Worm (Caenorhabditis elegans) whole organism, mixed stage, embryonic: ENCODE data around the gene C26H9A.4.
"Not testable (repeated sequence)": the region's sequence is repeated elsewhere in the genome, so short reads cannot be mapped to it uniquely, and the experiment has no call there.

Experiments used
- elt-3 ChIP-seq: fragments of 150-350 bp; optimal IDR thresholded peaks from 2 replicates; lab custom pipeline; 2014; ENCODE audit warnings: missing biosample characterization, missing genetic modification characterization
- lsy-2 ChIP-seq: fragments of 150-350 bp; optimal IDR thresholded peaks from 2 replicates; lab custom pipeline; 2014; ENCODE audit warnings: missing biosample characterization, missing genetic modification characterization
- nhr-12 ChIP-seq: fragments of 150-350 bp; optimal IDR thresholded peaks from 2 replicates; lab custom pipeline; 2014; ENCODE audit warnings: missing biosample characterization, missing genetic modification characterization
- pha-4 ChIP-seq: fragments of 150-350 bp; optimal IDR thresholded peaks from 2 replicates; lab custom pipeline; 2018; ENCODE audit warnings: missing biosample characterization, missing genetic modification reagents, missing genetic modification characterization

DNA sequence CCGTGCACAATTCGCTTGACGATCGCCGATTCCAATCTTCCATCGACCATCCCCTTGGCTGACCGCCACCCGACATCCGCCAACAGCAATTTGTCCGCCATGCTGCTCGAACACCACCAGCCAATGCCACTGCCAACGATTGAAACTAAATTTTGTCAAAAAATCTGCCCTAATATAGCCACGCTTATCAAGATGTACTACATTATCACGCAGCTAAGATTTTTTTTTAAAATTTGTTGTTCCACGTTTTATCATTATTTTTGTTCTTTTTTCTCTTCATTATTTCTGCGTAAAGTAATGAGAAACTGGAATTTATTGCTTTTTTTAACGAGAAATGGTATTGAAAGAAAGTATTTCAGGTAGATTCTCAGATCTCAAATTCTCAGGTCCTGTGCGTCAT, 13.9 kb upstream of the C26H9A.4 start, which contains the start of gene C26H9A.3:
- not testable (repeated sequence) for TF ChIP-seq lsy-2 (tag; lab: Kevin White, UChicago); elt-3 (tag; lab: Kevin White, UChicago); pha-4; nhr-12 (tag; lab: Kevin White, UChicago)
